Worm (Caenorhabditis elegans) whole organism, late embryonic: ENCODE data around the gene pole-4.

ENCODE experiments used
- C38D4.7 ChIP-seq: fragments of 200-800 bp; sonication (Bioruptor generic); optimal IDR thresholded peaks from 2 replicates; lab custom pipeline; 2018; ENCODE audit warnings: mild to moderate bottlenecking, missing genetic modification characterization, moderate library complexity, missing compliant biosample characterization
- ama-1 ChIP-seq: fragments of 150-350 bp; optimal IDR thresholded peaks from 2 replicates; lab custom pipeline; 2014
- ceh-14 ChIP-seq: sonication (generic microtip); optimal IDR thresholded peaks from 2 replicates; lab custom pipeline; 2016; ENCODE audit warnings: missing genotype, missing genetic modification characterization, missing compliant biosample characterization
- ceh-48 ChIP-seq: sonication (generic microtip); optimal IDR thresholded peaks from 2 replicates; lab custom pipeline; 2016; ENCODE audit warnings: missing genetic modification characterization, inconsistent platforms, missing compliant biosample characterization
- ceh-6 ChIP-seq: fragments of 200-800 bp; sonication (Bioruptor generic); optimal IDR thresholded peaks from 2 replicates; lab custom pipeline; 2018; ENCODE audit warnings: mild to moderate bottlenecking, missing genetic modification characterization, missing compliant biosample characterization
- dmd-4 ChIP-seq: sonication (generic microtip); optimal IDR thresholded peaks from 2 replicates; lab custom pipeline; 2016; ENCODE audit warnings: borderline replicate concordance, missing genetic modification characterization, missing compliant biosample characterization
- hlh-15 ChIP-seq: sonication (generic microtip); optimal IDR thresholded peaks from 2 replicates; lab custom pipeline; 2016; ENCODE audit warnings: missing genetic modification characterization, missing compliant biosample characterization
- nfya-1 ChIP-seq: sonication (generic microtip); optimal IDR thresholded peaks from 2 replicates; lab custom pipeline; 2017; ENCODE audit warnings: missing genetic modification characterization, mild to moderate bottlenecking, missing compliant biosample characterization, antibody characterized with exemption, moderate library complexity
- nhr-11 ChIP-seq: fragments of 150-350 bp; optimal IDR thresholded peaks from 2 replicates; lab custom pipeline; 2014; ENCODE audit warnings: missing biosample characterization, missing genetic modification characterization
- pha-4 ChIP-seq: fragments of 150-350 bp; optimal IDR thresholded peaks from 2 replicates; lab custom pipeline; 2018; ENCODE audit warnings: missing biosample characterization, missing genetic modification reagents, missing genetic modification characterization
- rnt-1 ChIP-seq: sonication (generic microtip); optimal IDR thresholded peaks from 2 replicates; lab custom pipeline; 2016; ENCODE audit warnings: missing genetic modification characterization, missing compliant biosample characterization
- sox-2 ChIP-seq: fragments of 200-800 bp; sonication (Bioruptor generic); IDR thresholded peaks from 2 replicates; pipeline ENCODE4 v1.3.6; 2022; ENCODE audit warnings: missing genetic modification reagents, missing genetic modification characterization, missing compliant biosample characterization
- unc-55 ChIP-seq: sonication (generic microtip); optimal IDR thresholded peaks from 2 replicates; lab custom pipeline; 2017; ENCODE audit warnings: missing biosample characterization, missing genetic modification reagents, missing genetic modification characterization

DNA sequence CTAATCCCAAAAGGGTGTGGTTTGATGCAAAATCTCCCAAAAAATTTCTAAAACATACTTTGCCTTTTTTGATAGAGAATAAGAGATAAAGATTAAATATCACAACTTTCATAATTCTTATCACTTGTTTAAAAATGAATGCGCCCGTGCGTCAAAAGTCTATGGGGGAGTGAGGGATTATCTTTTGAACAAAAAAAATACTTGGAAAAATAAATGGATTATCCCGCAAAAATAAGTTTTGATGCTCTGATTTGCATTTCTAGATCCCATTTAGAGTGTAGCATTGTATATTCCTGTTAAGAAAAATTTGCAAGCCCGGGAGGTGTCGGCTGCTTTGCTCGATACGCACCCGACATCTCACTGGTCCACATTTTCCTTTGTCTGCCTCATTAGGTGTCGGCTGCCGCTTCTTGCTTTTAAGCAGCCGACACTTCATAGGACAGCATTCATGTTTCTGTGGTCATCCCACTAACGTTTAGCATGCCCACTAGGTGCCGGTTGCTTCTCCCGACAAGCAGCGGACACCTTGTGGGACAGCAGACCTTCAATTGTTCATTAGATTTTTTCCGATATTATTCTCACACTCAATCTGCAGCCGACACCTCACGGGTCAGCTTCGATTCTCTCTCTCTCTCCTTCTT, 33.6 kb downstream of the pole-4 start:
- TF ChIP-seq hlh-15 (tag; lab: Kevin White, UChicago) (no peak), unc-55 (GFP tag; lab: Kevin White, UChicago) (no peak), C38D4.7 (no peak), rnt-1 (tag; lab: Kevin White, UChicago) (no peak), ama-1 (lab: Kevin White, UChicago) (no peak), nhr-11 (tag; lab: Kevin White, UChicago) (no peak), ceh-48 (no peak), dmd-4 (tag; lab: Kevin White, UChicago) (no peak), pha-4 (tag; lab: Kevin White, UChicago) (no peak), sox-2 (GFP tag; lab: Robert Waterston, UW) (no peak), ceh-14 (no peak), ceh-6 (GFP tag; lab: Kevin White, UChicago) (no peak), nfya-1 (no peak)
